Worm (Caenorhabditis elegans): ENCODE data around the gene nas-28.

- TF ChIP-seq sem-4 (tag; optimal IDR thresholded peaks at IDR 0.05): no peak
- TF ChIP-seq ZK546.5 (tag; optimal IDR thresholded peaks at IDR 0.05): no peak
- TF ChIP-seq snpc-4 (tag; optimal IDR thresholded peaks at IDR 0.05): no peak
- no peak for TF ChIP-seq ztf-11 (tag; optimal IDR thresholded peaks at IDR 0.05)
These were observed 34.3 kb downstream of the nas-28 start for ce11 chrIII:6148684-6149083.

Measured in whole organism, L2 larva.